Worm (Caenorhabditis elegans): ENCODE measurements around the gene sre-38.

ce11 chrII:12457275-12457674 lies at the start of gene sre-38:
- TF ChIP-seq blmp-1 (tag; optimal IDR thresholded peaks at IDR 0.05), result no peak
- TF ChIP-seq elt-3 (tag; optimal IDR thresholded peaks at IDR 0.05), result no peak
- TF ChIP-seq mep-1 (tag; optimal IDR thresholded peaks at IDR 0.05), result no peak
- no peak for TF ChIP-seq mls-2 (tag; optimal IDR thresholded peaks at IDR 0.05)
- TF ChIP-seq pha-4 (tag; optimal IDR thresholded peaks at IDR 0.05), result no peak
- TF ChIP-seq elt-1 (tag; optimal IDR thresholded peaks at IDR 0.05; ENCODE audit: borderline replicate concordance, insufficient read depth), result no peak
- no peak for TF ChIP-seq ztf-11 (tag; optimal IDR thresholded peaks at IDR 0.05)
- no peak for TF ChIP-seq ces-1 (GFP tag; optimal IDR thresholded peaks at IDR 0.05)
- no peak for TF ChIP-seq unc-62 (GFP tag; optimal IDR thresholded peaks at IDR 0.05)
- no peak for TF ChIP-seq lin-32 (GFP tag; optimal IDR thresholded peaks at IDR 0.05)
- no peak for TF ChIP-seq ceh-83 (GFP tag; optimal IDR thresholded peaks at IDR 0.05)
- TF ChIP-seq unc-39 (tag; optimal IDR thresholded peaks at IDR 0.05), result no peak
- TF ChIP-seq drap-1 (GFP tag; optimal IDR thresholded peaks at IDR 0.05), result no peak
